Worm (Caenorhabditis elegans) whole organism, young adult: ENCODE results near the gene C05B5.8.

Source experiments
- B0019.2 ChIP-seq: fragments of 200-800 bp; sonication (Bioruptor generic); conservative IDR thresholded peaks from 2 replicates; pipeline ENCODE4 v1.3.6; 2022; ENCODE audit warnings: missing genetic modification reagents, missing genetic modification characterization, missing compliant biosample characterization
- B0261.1 ChIP-seq: sonication (generic microtip); optimal IDR thresholded peaks from 2 replicates; lab custom pipeline; 2016; ENCODE audit warnings: mild to moderate bottlenecking, missing genetic modification characterization, moderate library complexity, missing compliant biosample characterization
- B0336.3 ChIP-seq: fragments of 200-800 bp; sonication (Bioruptor generic); IDR thresholded peaks from 2 replicates; pipeline ENCODE4 v1.3.6; 2022; ENCODE audit warnings: missing genetic modification characterization, missing compliant biosample characterization
- F33H1.4 ChIP-seq: fragments of 200-800 bp; sonication (Bioruptor generic); IDR thresholded peaks from 2 replicates; pipeline ENCODE4 v1.3.6; 2022; ENCODE audit warnings: missing genetic modification reagents, missing genetic modification characterization, missing compliant biosample characterization
- F39B2.1 ChIP-seq: fragments of 200-800 bp; sonication (Bioruptor generic); IDR thresholded peaks from 2 replicates; pipeline ENCODE4 v1.3.6; 2022; ENCODE audit warnings: missing genetic modification reagents, missing genetic modification characterization, missing compliant biosample characterization
- F52B5.7 ChIP-seq: sonication (generic microtip); optimal IDR thresholded peaks from 2 replicates; lab custom pipeline; 2016; ENCODE audit warnings: mild to moderate bottlenecking, missing genetic modification characterization, missing compliant biosample characterization
- K11D2.4 ChIP-seq: fragments of 200-800 bp; sonication (Bioruptor generic); IDR thresholded peaks from 2 replicates; pipeline ENCODE4 v1.3.6; 2022; ENCODE audit warnings: missing genetic modification reagents, missing genetic modification characterization, missing compliant biosample characterization
- K12H6.12 ChIP-seq: fragments of 200-800 bp; sonication (Bioruptor generic); optimal IDR thresholded peaks from 2 replicates; lab custom pipeline; 2018; ENCODE audit warnings: mild to moderate bottlenecking, missing genetic modification characterization, missing compliant biosample characterization
- T07F8.4 ChIP-seq: sonication (generic microtip); optimal IDR thresholded peaks from 2 replicates; lab custom pipeline; 2016; ENCODE audit warnings: mild to moderate bottlenecking, missing genetic modification characterization, moderate library complexity, missing compliant biosample characterization
- Y53F4B.3 ChIP-seq: fragments of 200-800 bp; sonication (Bioruptor generic); IDR thresholded peaks from 2 replicates; pipeline ENCODE4 v1.3.6; 2022; ENCODE audit warnings: missing genetic modification reagents, missing genetic modification characterization, missing compliant biosample characterization
- Y79H2A.3 ChIP-seq: fragments of 200-800 bp; sonication (Bioruptor generic); conservative IDR thresholded peaks from 2 replicates; pipeline ENCODE4 v1.3.6; 2022; ENCODE audit warnings: missing genetic modification reagents, missing genetic modification characterization, missing compliant biosample characterization
- Y95B8A.8 ChIP-seq: fragments of 200-800 bp; sonication (Bioruptor generic); IDR thresholded peaks from 2 replicates; pipeline ENCODE4 v1.3.6; 2022; ENCODE audit warnings: missing genetic modification reagents, missing genetic modification characterization, missing compliant biosample characterization
- aptf-2 ChIP-seq: fragments of 200-800 bp; sonication (Bioruptor generic); conservative IDR thresholded peaks from 2 replicates; pipeline ENCODE4 v1.3.6; 2022; ENCODE audit warnings: missing genetic modification reagents, missing genetic modification characterization, missing compliant biosample characterization
- atf-7 ChIP-seq: sonication (generic microtip); optimal IDR thresholded peaks from 2 replicates; lab custom pipeline; 2017; ENCODE audit warnings: mild to moderate bottlenecking, missing genetic modification characterization, missing compliant biosample characterization
- bed-2 ChIP-seq: fragments of 200-800 bp; sonication (Bioruptor generic); IDR thresholded peaks from 2 replicates; pipeline ENCODE4 v1.3.6; 2022; ENCODE audit warnings: missing genetic modification reagents, missing genetic modification characterization, missing compliant biosample characterization
- ccch-3 ChIP-seq: fragments of 200-800 bp; sonication (Bioruptor generic); optimal IDR thresholded peaks from 2 replicates; lab custom pipeline; 2018; ENCODE audit warnings: mild to moderate bottlenecking, missing genetic modification characterization, missing compliant biosample characterization
- ceh-58 ChIP-seq: fragments of 200-800 bp; sonication (Bioruptor generic); IDR thresholded peaks from 2 replicates; pipeline ENCODE4 v1.3.6; 2022; ENCODE audit warnings: missing genetic modification characterization, missing compliant biosample characterization
- die-1 ChIP-seq: sonication (generic microtip); optimal IDR thresholded peaks from 2 replicates; lab custom pipeline; 2016; ENCODE audit warnings: missing genotype, mild to moderate bottlenecking, missing genetic modification characterization, missing compliant biosample characterization
- egl-18 ChIP-seq: fragments of 200-800 bp; sonication (Bioruptor generic); IDR thresholded peaks from 2 replicates; pipeline ENCODE4 v1.3.6; 2022; ENCODE audit warnings: missing genetic modification reagents, missing genetic modification characterization, missing compliant biosample characterization
- fkh-3 ChIP-seq: sonication (generic microtip); optimal IDR thresholded peaks from 2 replicates; lab custom pipeline; 2016; ENCODE audit warnings: mild to moderate bottlenecking, missing genetic modification characterization, missing compliant biosample characterization
- hlh-12 ChIP-seq: sonication (generic microtip); optimal IDR thresholded peaks from 2 replicates; lab custom pipeline; 2016; ENCODE audit warnings: missing genetic modification characterization, missing compliant biosample characterization
- hmg-1.2 ChIP-seq: fragments of 200-800 bp; sonication (Bioruptor generic); IDR thresholded peaks from 2 replicates; pipeline ENCODE4 v1.3.6; 2022; ENCODE audit warnings: missing genetic modification reagents, missing genetic modification characterization, missing compliant biosample characterization
- hmg-20 ChIP-seq: fragments of 200-800 bp; sonication (Bioruptor generic); IDR thresholded peaks from 2 replicates; pipeline ENCODE4 v1.3.6; 2022; ENCODE audit warnings: missing genetic modification reagents, missing genetic modification characterization, missing compliant biosample characterization
- hrde-1 ChIP-seq: sonication (generic microtip); optimal IDR thresholded peaks from 2 replicates; lab custom pipeline; 2016; ENCODE audit warnings: missing genetic modification characterization, mild to moderate bottlenecking, missing compliant biosample characterization, moderate library complexity, missing genotype, missing genetic modification reagents, borderline replicate concordance
- lin-54 ChIP-seq: fragments of 200-800 bp; sonication (Bioruptor generic); optimal IDR thresholded peaks from 2 replicates; lab custom pipeline; 2018; ENCODE audit warnings: mild to moderate bottlenecking, missing genetic modification characterization, missing compliant biosample characterization
- lsl-1 ChIP-seq: fragments of 200-800 bp; sonication (Bioruptor generic); optimal IDR thresholded peaks from 2 replicates; lab custom pipeline; 2018; ENCODE audit warnings: mild to moderate bottlenecking, missing genetic modification characterization, moderate library complexity, missing compliant biosample characterization
- mel-28 ChIP-seq: sonication (generic microtip); optimal IDR thresholded peaks from 2 replicates; lab custom pipeline; 2016; ENCODE audit warnings: borderline replicate concordance, mild to moderate bottlenecking, missing genetic modification characterization, missing compliant biosample characterization
- mes-4 ChIP-seq: sonication (generic microtip); optimal IDR thresholded peaks from 2 replicates; lab custom pipeline; 2016; ENCODE audit warnings: missing genotype, missing genetic modification characterization, missing compliant biosample characterization
- mxl-1 ChIP-seq: sonication (generic microtip); optimal IDR thresholded peaks from 2 replicates; lab custom pipeline; 2016; ENCODE audit warnings: missing genetic modification characterization, missing compliant biosample characterization
- nhr-120 ChIP-seq: fragments of 200-800 bp; sonication (Bioruptor generic); IDR thresholded peaks from 2 replicates; pipeline ENCODE4 v1.3.6; 2022; ENCODE audit warnings: missing genetic modification characterization, missing compliant biosample characterization
- nhr-90 ChIP-seq: sonication (generic microtip); optimal IDR thresholded peaks from 2 replicates; lab custom pipeline; 2016; ENCODE audit warnings: missing genotype, mild to moderate bottlenecking, missing genetic modification characterization, missing compliant biosample characterization
- rec-8 ChIP-seq, 2 experiments: sonication (generic microtip); optimal IDR thresholded peaks; 2 replicates each; lab custom pipeline; 2016; ENCODE audit warnings: mild to moderate bottlenecking in 2 of 2, missing genetic modification characterization in 2 of 2, missing genetic modification reagents in 2 of 2, missing genotype in 2 of 2, missing biosample characterization in 1 of 2, missing compliant biosample characterization in 1 of 2, moderate library complexity in 1 of 2
- repo-1 ChIP-seq: sonication (generic microtip); optimal IDR thresholded peaks from 2 replicates; lab custom pipeline; 2017; ENCODE audit warnings: mild to moderate bottlenecking, missing genetic modification characterization, missing compliant biosample characterization
- somi-1 ChIP-seq: fragments of 200-800 bp; sonication (Bioruptor generic); optimal IDR thresholded peaks from 2 replicates; lab custom pipeline; 2018; ENCODE audit warnings: mild to moderate bottlenecking, missing genetic modification characterization, missing compliant biosample characterization
- tlf-1 ChIP-seq: fragments of 200-800 bp; sonication (Bioruptor generic); optimal IDR thresholded peaks from 2 replicates; lab custom pipeline; 2018; ENCODE audit warnings: mild to moderate bottlenecking, missing genetic modification characterization, missing compliant biosample characterization
- ztf-18 ChIP-seq: sonication (generic microtip); optimal IDR thresholded peaks from 2 replicates; lab custom pipeline; 2016; ENCODE audit warnings: missing genotype, mild to moderate bottlenecking, missing genetic modification characterization, missing compliant biosample characterization
- ztf-22 ChIP-seq: fragments of 200-800 bp; sonication (Bioruptor generic); optimal IDR thresholded peaks from 2 replicates; lab custom pipeline; 2018; ENCODE audit warnings: mild to moderate bottlenecking, missing genetic modification characterization, moderate library complexity, missing compliant biosample characterization
- ztf-28 ChIP-seq: fragments of 200-800 bp; sonication (Bioruptor generic); IDR thresholded peaks from 2 replicates; pipeline ENCODE4 v1.3.6; 2022; ENCODE audit warnings: missing genetic modification reagents, missing genetic modification characterization, missing compliant biosample characterization
- ztf-6 ChIP-seq: fragments of 200-800 bp; sonication (Bioruptor generic); IDR thresholded peaks from 2 replicates; pipeline ENCODE4 v1.3.6; 2022; ENCODE audit warnings: missing genetic modification reagents, missing genetic modification characterization, missing compliant biosample characterization

Gene C05B5.8

ce11 chrIII:10000428-10000827, 6.2 kb downstream of the C05B5.8 start, which contains the start of gene C05B5.2:
C05B5.2 (minus strand) TSS chrIII:10000528.
- TF ChIP-seq lin-54 (GFP tag; lab: Kevin White, UChicago) = no peak
- TF ChIP-seq nhr-90 (tag; lab: Kevin White, UChicago) = no peak
- TF ChIP-seq ccch-3 = no peak

ce11 chrIII:9999235-9999634, 7.3 kb downstream of the C05B5.8 start, which contains the start of gene C05B5.17:
C05B5.17 (minus strand) TSS chrIII:9999335.
- TF ChIP-seq nhr-120 (no peak), mel-28 (tag; lab: Kevin White, UChicago) (no peak), rec-8 (tag; optimal IDR thresholded peaks at IDR 0.05; lab: Kevin White, UChicago) (no peak), lsl-1 (GFP tag; lab: Kevin White, UChicago) (no peak), Y79H2A.3 (GFP tag; lab: Robert Waterston, UW) (no peak), hmg-20 (GFP tag; lab: Robert Waterston, UW) (no peak), bed-2 (GFP tag; lab: Robert Waterston, UW) (no peak), F39B2.1 (GFP tag; lab: Robert Waterston, UW) (no peak), ztf-6 (GFP tag; lab: Robert Waterston, UW) (no peak)

- TF ChIP-seq aptf-2 (GFP tag; lab: Robert Waterston, UW) (no peak), F33H1.4 (GFP tag; lab: Robert Waterston, UW) (no peak), mxl-1 (no peak), ztf-28 (GFP tag; lab: Robert Waterston, UW) (no peak), egl-18 (no peak)
These were observed 8.7 kb downstream of the C05B5.8 start, which contains the start of gene pqn-8 for ce11 chrIII:9997890-9998289. pqn-8 (minus strand) TSS chrIII:9997990.

- no peak for TF ChIP-seq ztf-18 (tag; lab: Kevin White, UChicago)
- TF ChIP-seq egl-18 = no peak
- TF ChIP-seq hrde-1 (tag; lab: Kevin White, UChicago) = no peak
- no peak for TF ChIP-seq hlh-12 (tag; lab: Kevin White, UChicago)
- TF ChIP-seq somi-1 (GFP tag; lab: Kevin White, UChicago) = no peak
- TF ChIP-seq atf-7 = no peak
- no peak for TF ChIP-seq lsl-1 (GFP tag; lab: Kevin White, UChicago)
- TF ChIP-seq B0336.3 (GFP tag; lab: Robert Waterston, UW) = no peak
- no peak for TF ChIP-seq mes-4 (tag; lab: Kevin White, UChicago)
- no peak for TF ChIP-seq ztf-6 (GFP tag; lab: Robert Waterston, UW)
- no peak for TF ChIP-seq ceh-58 (GFP tag; lab: Robert Waterston, UW)
- TF ChIP-seq hmg-1.2 (GFP tag; lab: Robert Waterston, UW) = no peak
- no peak for TF ChIP-seq ztf-22 (GFP tag; lab: Kevin White, UChicago)
- no peak for TF ChIP-seq tlf-1
- TF ChIP-seq Y95B8A.8 = no peak
- no peak for TF ChIP-seq repo-1 (tag; lab: Kevin White, UChicago)
- no peak for TF ChIP-seq fkh-3
- no peak for TF ChIP-seq K12H6.12
- no peak for TF ChIP-seq B0261.1 (tag; lab: Kevin White, UChicago)
These were observed 13.0 kb downstream of the C05B5.8 start, which contains the start of gene C05B5.4 for ce11 chrIII:9993535-9993934. C05B5.4 (plus strand) TSS chrIII:9993885.

ce11 chrIII:9991324-9991723, 15.3 kb downstream of the C05B5.8 start:
- TF ChIP-seq F52B5.7 (tag; lab: Kevin White, UChicago) (no peak), die-1 (tag; lab: Kevin White, UChicago) (no peak), B0019.2 (no peak), T07F8.4 (no peak), B0336.3 (GFP tag; lab: Robert Waterston, UW) (no peak), nhr-120 (no peak), lsl-1 (GFP tag; lab: Kevin White, UChicago) (no peak), Y53F4B.3 (GFP tag; lab: Robert Waterston, UW) (no peak), K11D2.4 (GFP tag; lab: Robert Waterston, UW) (no peak)
